Fruit fly (Drosophila melanogaster) whole organism, embryonic: Measurements from ENCODE around the gene CG17233.

Experiments used
- Abd-B ChIP-seq: fragments of 200-800 bp; sonication (Bioruptor generic); optimal IDR thresholded peaks from 2 replicates; lab custom pipeline; 2018; ENCODE audit warnings: missing biosample characterization, mild to moderate bottlenecking, missing genetic modification characterization, moderate library complexity
- Bgb ChIP-seq: fragments of 200-800 bp; sonication (Bioruptor generic); IDR thresholded peaks from 2 replicates; pipeline ENCODE4 v1.3.6; 2022; ENCODE audit warnings: missing biosample characterization, missing genetic modification characterization; ENCODE audit not compliant: partially characterized antibody
- Bteb2 ChIP-seq: fragments of 200-800 bp; sonication (Bioruptor generic); optimal IDR thresholded peaks from 2 replicates; lab custom pipeline; 2016; ENCODE audit warnings: missing biosample characterization, missing genetic modification characterization
- CG11085 ChIP-seq: fragments of 200-800 bp; sonication (Bioruptor generic); IDR thresholded peaks from 2 replicates; pipeline ENCODE4 v1.3.6; 2022; ENCODE audit warnings: missing biosample characterization, missing genetic modification characterization
- CG11560 ChIP-seq: fragments of 200-800 bp; sonication (Bioruptor generic); IDR thresholded peaks from 3 replicates; pipeline ENCODE4 v1.3.6; 2022; ENCODE audit warnings: missing biosample characterization, missing genetic modification characterization
- CG12299 ChIP-seq: fragments of 200-800 bp; sonication (Bioruptor generic); optimal IDR thresholded peaks from 2 replicates; lab custom pipeline; 2018; ENCODE audit warnings: missing biosample characterization, mild to moderate bottlenecking, missing genetic modification characterization
- CG14860 ChIP-seq: fragments of 200-800 bp; sonication (Bioruptor generic); IDR thresholded peaks from 3 replicates; pipeline ENCODE4 v1.3.6; 2022; ENCODE audit warnings: missing biosample characterization, missing genetic modification characterization; ENCODE audit not compliant: partially characterized antibody
- CG16779 ChIP-seq: fragments of 200-800 bp; sonication (Bioruptor generic); IDR thresholded peaks from 2 replicates; pipeline ENCODE4 v1.3.6; 2022; ENCODE audit warnings: missing biosample characterization, missing genetic modification characterization
- CG17385 ChIP-seq: fragments of 200-800 bp; sonication (Bioruptor generic); optimal IDR thresholded peaks from 3 replicates; lab custom pipeline; 2018; ENCODE audit warnings: missing biosample characterization, mild to moderate bottlenecking, missing genetic modification characterization
- CG17912 ChIP-seq: fragments of 200-800 bp; sonication (Bioruptor generic); optimal IDR thresholded peaks from 2 replicates; lab custom pipeline; 2018; ENCODE audit warnings: missing biosample characterization, mild to moderate bottlenecking, missing genetic modification characterization
- CG3847 ChIP-seq: fragments of 200-800 bp; sonication (Bioruptor generic); IDR thresholded peaks from 2 replicates; pipeline ENCODE4 v1.3.6; 2022; ENCODE audit warnings: missing biosample characterization, missing genetic modification characterization
- CG4424 ChIP-seq: fragments of 200-800 bp; sonication (Bioruptor generic); optimal IDR thresholded peaks from 3 replicates; lab custom pipeline; 2016; ENCODE audit warnings: missing biosample characterization, missing genetic modification characterization
- CG4707 ChIP-seq: fragments of 200-800 bp; sonication (Bioruptor generic); optimal IDR thresholded peaks from 2 replicates; lab custom pipeline; 2018; ENCODE audit warnings: missing biosample characterization, mild to moderate bottlenecking, missing genetic modification characterization, moderate library complexity
- CG5180 ChIP-seq: fragments of 200-800 bp; sonication (Bioruptor generic); optimal IDR thresholded peaks from 3 replicates; lab custom pipeline; 2017; ENCODE audit warnings: missing biosample characterization, missing genetic modification characterization, mild to moderate bottlenecking, moderate library complexity, missing genetic modification reagents
- CG5245 ChIP-seq: fragments of 200-800 bp; sonication (Bioruptor generic); optimal IDR thresholded peaks from 3 replicates; lab custom pipeline; 2016; ENCODE audit warnings: missing biosample characterization, missing genetic modification characterization
- CG6254 ChIP-seq: fragments of 200-800 bp; sonication (Bioruptor generic); optimal IDR thresholded peaks from 3 replicates; lab custom pipeline; 2017; ENCODE audit warnings: mild to moderate bottlenecking, missing biosample characterization, missing genetic modification reagents, missing genetic modification characterization
- CG6689 ChIP-seq: fragments of 200-800 bp; sonication (Bioruptor generic); IDR thresholded peaks from 2 replicates; pipeline ENCODE4 v1.3.6; 2022; ENCODE audit warnings: missing biosample characterization, missing genetic modification characterization
- CG6813 ChIP-seq: fragments of 200-800 bp; sonication (Bioruptor generic); optimal IDR thresholded peaks from 2 replicates; lab custom pipeline; 2017; ENCODE audit warnings: missing biosample characterization, missing genetic modification characterization, mild to moderate bottlenecking, moderate library complexity, missing genetic modification reagents
- CG7839 ChIP-seq: fragments of 200-800 bp; sonication (Bioruptor generic); optimal IDR thresholded peaks from 3 replicates; lab custom pipeline; 2018; ENCODE audit warnings: missing biosample characterization, mild to moderate bottlenecking, missing genetic modification characterization, moderate library complexity
- CG8478 ChIP-seq: fragments of >200 bp; optimal IDR thresholded peaks from 2 replicates; lab custom pipeline; 2018
- Deaf1 ChIP-seq: fragments of 200-800 bp; optimal IDR thresholded peaks from 3 replicates; lab custom pipeline; 2019; ENCODE audit warnings: missing biosample characterization, mild to moderate bottlenecking, missing genetic modification characterization, moderate library complexity
- Dref ChIP-seq: fragments of 200-800 bp; sonication (Bioruptor generic); IDR thresholded peaks from 2 replicates; pipeline ENCODE4 v1.3.6; 2022; ENCODE audit warnings: missing biosample characterization, missing genetic modification characterization
- HmgZ ChIP-seq: fragments of 200-800 bp; sonication (Bioruptor generic); optimal IDR thresholded peaks from 2 replicates; lab custom pipeline; 2018; ENCODE audit warnings: missing biosample characterization, mild to moderate bottlenecking, missing genetic modification characterization
- Rfx ChIP-seq: fragments of 200-800 bp; sonication (Bioruptor generic); IDR thresholded peaks from 2 replicates; pipeline ENCODE4 v1.3.6; 2022; ENCODE audit warnings: missing biosample characterization, missing genetic modification characterization
- Sry-β ChIP-seq: fragments of 200-800 bp; sonication (Bioruptor generic); optimal IDR thresholded peaks from 2 replicates; lab custom pipeline; 2018; ENCODE audit warnings: missing biosample characterization, mild to moderate bottlenecking, missing genetic modification characterization, moderate library complexity
- YL-1 ChIP-seq: fragments of 200-800 bp; sonication (Bioruptor generic); optimal IDR thresholded peaks from 3 replicates; lab custom pipeline; 2017; ENCODE audit warnings: missing biosample characterization, mild to moderate bottlenecking, missing genetic modification characterization
- crol ChIP-seq: fragments of 200-800 bp; sonication (Bioruptor generic); IDR thresholded peaks from 2 replicates; pipeline ENCODE4 v1.3.6; 2022; ENCODE audit warnings: missing biosample characterization, missing genetic modification characterization
- dati ChIP-seq: fragments of 200-800 bp; sonication (Bioruptor generic); IDR thresholded peaks from 2 replicates; pipeline ENCODE4 v1.3.6; 2022; ENCODE audit warnings: missing biosample characterization, missing genetic modification characterization
- dmrt11E ChIP-seq: fragments of 200-800 bp; sonication (Bioruptor generic); optimal IDR thresholded peaks from 3 replicates; lab custom pipeline; 2018; ENCODE audit warnings: missing biosample characterization, mild to moderate bottlenecking, missing genetic modification characterization, moderate library complexity
- eve ChIP-seq, 2 experiments: fragments of >200 bp; optimal IDR thresholded peaks; 2 replicates each; lab custom pipeline; 2017; ENCODE audit warnings: missing biosample characterization in 2 of 2, missing genetic modification characterization in 2 of 2
- gce ChIP-seq: fragments of 200-800 bp; sonication (Bioruptor generic); IDR thresholded peaks from 3 replicates; pipeline ENCODE4 v1.3.6; 2022; ENCODE audit warnings: missing biosample characterization, missing genetic modification characterization
- gro ChIP-seq: fragments of 200-800 bp; sonication (Bioruptor generic); optimal IDR thresholded peaks from 2 replicates; lab custom pipeline; 2016; ENCODE audit warnings: missing biosample characterization, missing genetic modification characterization
- h ChIP-seq: fragments of >200 bp; optimal IDR thresholded peaks from 2 replicates; lab custom pipeline; 2017
- kah ChIP-seq: fragments of 200-800 bp; sonication (Bioruptor generic); optimal IDR thresholded peaks from 2 replicates; lab custom pipeline; 2018; ENCODE audit warnings: missing biosample characterization, mild to moderate bottlenecking, missing genetic modification characterization
- lov ChIP-seq, 2 experiments: fragments of 200-800 bp in 1 of 2; fragments of >200 bp in 1 of 2; sonication (Bioruptor generic) in 1 of 2; IDR thresholded peaks in 1 of 2; optimal IDR thresholded peaks in 1 of 2; 2 replicates in 1 of 2; 3 replicates in 1 of 2; pipeline versions ENCODE4 v1.3.6 to Lab custom; 2017 to 2022; ENCODE audit warnings: missing biosample characterization in 1 of 2, missing genetic modification characterization in 1 of 2
- nmo ChIP-seq: fragments of 200-800 bp; sonication (Bioruptor generic); optimal IDR thresholded peaks from 2 replicates; lab custom pipeline; 2018; ENCODE audit warnings: missing biosample characterization, mild to moderate bottlenecking, missing genetic modification characterization, moderate library complexity
- otp ChIP-seq: fragments of 200-800 bp; sonication (Bioruptor generic); IDR thresholded peaks from 3 replicates; pipeline ENCODE4, ENCODE4 v1.3.6; 2022; ENCODE audit warnings: missing biosample characterization, missing genetic modification characterization
- p53 ChIP-seq: fragments of 200-800 bp; sonication (Bioruptor generic); optimal IDR thresholded peaks from 2 replicates; lab custom pipeline; 2016; ENCODE audit warnings: missing biosample characterization, missing genetic modification characterization
- run ChIP-seq: fragments of 200-800 bp; sonication (Bioruptor generic); optimal IDR thresholded peaks from 3 replicates; lab custom pipeline; 2018; ENCODE audit warnings: missing biosample characterization, mild to moderate bottlenecking, missing genetic modification characterization
- so ChIP-seq: fragments of 200-800 bp; sonication (Bioruptor generic); IDR thresholded peaks from 3 replicates; pipeline ENCODE4 v1.3.6; 2022; ENCODE audit warnings: missing biosample characterization, missing genetic modification characterization
- sob ChIP-seq: fragments of 200-800 bp; sonication (Bioruptor generic); IDR thresholded peaks from 2 replicates; pipeline ENCODE4 v1.3.6; 2022; ENCODE audit warnings: missing biosample characterization, missing genetic modification characterization
- tgo ChIP-seq: fragments of 200-800 bp; sonication (Bioruptor generic); IDR thresholded peaks from 3 replicates; pipeline ENCODE4 v1.3.6; 2022; ENCODE audit warnings: missing biosample characterization, missing genetic modification characterization
- toy ChIP-seq: fragments of 200-800 bp; sonication (Bioruptor generic); IDR thresholded peaks from 2 replicates; pipeline ENCODE4 v1.3.6; 2022; ENCODE audit warnings: missing biosample characterization, missing genetic modification characterization
- trem ChIP-seq: fragments of 200-800 bp; optimal IDR thresholded peaks from 3 replicates; lab custom pipeline; 2019; ENCODE audit warnings: missing biosample characterization, mild to moderate bottlenecking, missing genetic modification characterization, moderate library complexity
- twi ChIP-seq: fragments of 200-800 bp; optimal IDR thresholded peaks from 2 replicates; lab custom pipeline; 2019; ENCODE audit warnings: missing biosample characterization, mild to moderate bottlenecking, missing genetic modification characterization, moderate library complexity
- unpg ChIP-seq: fragments of 200-800 bp; sonication (Bioruptor generic); optimal IDR thresholded peaks from 3 replicates; lab custom pipeline; 2018; ENCODE audit warnings: missing biosample characterization, mild to moderate bottlenecking, missing genetic modification characterization, moderate library complexity
- vvl ChIP-seq: fragments of 200-800 bp; sonication (Bioruptor generic); IDR thresholded peaks from 2 replicates; pipeline ENCODE4 v1.3.6; 2022; ENCODE audit warnings: missing biosample characterization, missing genetic modification characterization
- wek ChIP-seq: fragments of 200-800 bp; sonication (Bioruptor generic); optimal IDR thresholded peaks from 3 replicates; lab custom pipeline; 2018; ENCODE audit warnings: missing biosample characterization, mild to moderate bottlenecking, missing genetic modification characterization, moderate library complexity
- zfh1 ChIP-seq: fragments of 200-800 bp; sonication (Bioruptor generic); IDR thresholded peaks from 3 replicates; pipeline ENCODE4 v1.3.6; 2022; ENCODE audit warnings: missing biosample characterization, missing genetic modification characterization

Gene CG17233

dm6 chr3L:20183345-20184088 is 58.2 kb downstream of the CG17233 start (continued):
- TF ChIP-seq CG3847 (GFP tag; lab: Robert Waterston, UW): 0 out of 2 replicates have a peak, but pooled peaks have one; percentile 8
- no peak for TF ChIP-seq Sry-β (GFP tag; lab: Kevin White, UChicago)
- no peak for TF ChIP-seq HmgZ
- no peak for TF ChIP-seq toy (GFP tag; lab: Robert Waterston, UW)
- no peak for TF ChIP-seq h (lab: Kevin White, UChicago)
- TF ChIP-seq CG6813: peak; percentile 32
- TF ChIP-seq Abd-B: peak; percentile 39
- TF ChIP-seq trem (tag; lab: Kevin White, UChicago): no peak
- TF ChIP-seq CG17912 (GFP tag; lab: Kevin White, UChicago): no peak
- TF ChIP-seq twi: no peak
- peak; percentile 60 for TF ChIP-seq CG4424 (GFP tag; lab: Kevin White, UChicago)
- TF ChIP-seq run (tag; lab: Kevin White, UChicago): no peak
- no peak for TF ChIP-seq otp
- TF ChIP-seq CG11560 (tag; lab: Robert Waterston, UW): 0 out of 3 replicates have a peak, but pooled peaks have one; percentile 44
- TF ChIP-seq dmrt11E: peak; percentile 42
- TF ChIP-seq CG4707: no peak
- no peak for TF ChIP-seq CG12299
- peak; percentile 55; the same call in 2 of the 3 replicates for TF ChIP-seq tgo (GFP tag; lab: Robert Waterston, UW)
- no peak for TF ChIP-seq YL-1 (GFP tag; lab: Kevin White, UChicago)
- no peak for TF ChIP-seq p53 (GFP tag; lab: Kevin White, UChicago)
- no peak for TF ChIP-seq CG14860
- no peak for TF ChIP-seq gce
- TF ChIP-seq vvl (GFP tag; lab: Robert Waterston, UW): peak; percentile 34; the same call in 1 of the 2 replicates
- TF ChIP-seq CG8478: no peak
- peak; percentile 43 for TF ChIP-seq CG6689 (GFP tag; lab: Robert Waterston, UW)
- TF ChIP-seq eve (GFP tag; optimal IDR thresholded peaks at IDR 0.05; lab: Kevin White, UChicago): peak in 1 of 2 experiments; percentile 60
- TF ChIP-seq Dref (GFP tag; lab: Robert Waterston, UW): no peak
- TF ChIP-seq nmo (GFP tag; lab: Kevin White, UChicago): peak; percentile 55
- TF ChIP-seq Bteb2 (GFP tag; lab: Kevin White, UChicago): no peak
- 0 out of 3 replicates have a peak, but pooled peaks have one; percentile 18 for TF ChIP-seq so
- TF ChIP-seq kah: no peak
- peak; percentile 68 for TF ChIP-seq CG7839
- no peak for TF ChIP-seq CG6254 (GFP tag; lab: Kevin White, UChicago)
- peak; percentile 86 for TF ChIP-seq crol (GFP tag; lab: Robert Waterston, UW)
- TF ChIP-seq dati: no peak
- no peak for TF ChIP-seq lov (optimal IDR thresholded peaks at IDR 0.05; lab: Kevin White, UChicago)
- no peak for TF ChIP-seq lov (GFP tag; IDR thresholded peaks at IDR 0.05; lab: Robert Waterston, UW)
- TF ChIP-seq CG5245 (GFP tag; lab: Kevin White, UChicago): peak; percentile 1
- no peak for TF ChIP-seq wek (GFP tag; lab: Kevin White, UChicago)
- TF ChIP-seq CG17385 (GFP tag; lab: Kevin White, UChicago): peak; percentile 48
- TF ChIP-seq CG11085 (GFP tag; lab: Robert Waterston, UW): no peak
- no peak for TF ChIP-seq gro (GFP tag; lab: Kevin White, UChicago)
- peak; percentile 43; the same call in 1 of the 2 replicates for TF ChIP-seq sob (GFP tag; lab: Robert Waterston, UW)
- no peak for TF ChIP-seq CG5180 (GFP tag; lab: Kevin White, UChicago)
- TF ChIP-seq Bgb (GFP tag; lab: Robert Waterston, UW): no peak
- TF ChIP-seq unpg (GFP tag; lab: Kevin White, UChicago): peak; percentile 53
- TF ChIP-seq Rfx (GFP tag; lab: Robert Waterston, UW): peak; percentile 61; the same call in 1 of the 2 replicates
- 0 out of 3 replicates have a peak, but pooled peaks have one; percentile 40 for TF ChIP-seq zfh1 (GFP tag; lab: Robert Waterston, UW)
- TF ChIP-seq Deaf1 (tag; lab: Kevin White, UChicago): peak; percentile 21
- TF ChIP-seq CG16779 (GFP tag; lab: Robert Waterston, UW): no peak
